Fruit fly (Drosophila melanogaster): Measurements from ENCODE around the gene CG43057.

CG43057 gene

DNA sequence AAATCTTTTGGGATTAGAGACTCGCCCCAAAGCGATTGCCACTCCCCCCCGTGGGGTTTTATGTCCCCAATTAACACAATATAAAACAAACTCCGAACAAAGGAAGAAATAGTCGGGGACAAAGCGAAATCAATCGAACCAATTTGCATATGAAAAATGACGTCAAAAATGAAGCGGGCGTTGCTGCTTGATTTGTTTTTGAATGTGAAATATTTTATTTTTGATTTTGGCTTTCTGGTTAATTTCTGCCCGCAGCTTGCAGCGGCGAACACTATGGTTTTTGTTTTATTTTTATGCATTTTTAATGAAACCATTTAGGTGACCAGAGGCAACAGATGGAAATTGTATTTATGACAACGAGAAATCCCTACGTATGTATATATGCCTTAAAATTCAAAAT lies 24.9 kb upstream of the CG43057 start (continued):
- TF ChIP-seq CG10274 (GFP tag; optimal IDR thresholded peaks at IDR 0.05) (no peak), hkb (optimal IDR thresholded peaks at IDR 0.05) (no peak), hkb (GFP tag; IDR thresholded peaks at IDR 0.05) (no peak), Stat92E (GFP tag; optimal IDR thresholded peaks at IDR 0.05) (no peak), Bgb (GFP tag; IDR thresholded peaks at IDR 0.05; ENCODE audit: partially characterized antibody) (no peak), crc (GFP tag; optimal IDR thresholded peaks at IDR 0.05) (no peak), Vsx1 (GFP tag; optimal IDR thresholded peaks at IDR 0.05) (peak; percentile 22), D19B (GFP tag; optimal IDR thresholded peaks at IDR 0.05) (no peak), so (GFP tag; IDR thresholded peaks at IDR 0.05) (no peak), gcm (GFP tag; optimal IDR thresholded peaks at IDR 0.05) (no peak), CG6654 (GFP tag; optimal IDR thresholded peaks at IDR 0.05) (no peak), Awh (GFP tag; IDR thresholded peaks at IDR 0.05) (peak; percentile 76), eve (GFP tag; optimal IDR thresholded peaks at IDR 0.05) (no peak), sug (tag; optimal IDR thresholded peaks at IDR 0.05) (no peak), Tbp (GFP tag; optimal IDR thresholded peaks at IDR 0.05) (no peak), vvl (GFP tag; IDR thresholded peaks at IDR 0.05) (peak; percentile 62; the same call in 1 of the 2 replicates), Sox100B (GFP tag; optimal IDR thresholded peaks at IDR 0.05) (no peak), Hr78 (GFP tag; optimal IDR thresholded peaks at IDR 0.05) (no peak), MESR4 (GFP tag; optimal IDR thresholded peaks at IDR 0.05) (no peak), twi (tag; optimal IDR thresholded peaks at IDR 0.05) (no peak), CG3995 (GFP tag; optimal IDR thresholded peaks at IDR 0.05) (no peak)

DNA sequence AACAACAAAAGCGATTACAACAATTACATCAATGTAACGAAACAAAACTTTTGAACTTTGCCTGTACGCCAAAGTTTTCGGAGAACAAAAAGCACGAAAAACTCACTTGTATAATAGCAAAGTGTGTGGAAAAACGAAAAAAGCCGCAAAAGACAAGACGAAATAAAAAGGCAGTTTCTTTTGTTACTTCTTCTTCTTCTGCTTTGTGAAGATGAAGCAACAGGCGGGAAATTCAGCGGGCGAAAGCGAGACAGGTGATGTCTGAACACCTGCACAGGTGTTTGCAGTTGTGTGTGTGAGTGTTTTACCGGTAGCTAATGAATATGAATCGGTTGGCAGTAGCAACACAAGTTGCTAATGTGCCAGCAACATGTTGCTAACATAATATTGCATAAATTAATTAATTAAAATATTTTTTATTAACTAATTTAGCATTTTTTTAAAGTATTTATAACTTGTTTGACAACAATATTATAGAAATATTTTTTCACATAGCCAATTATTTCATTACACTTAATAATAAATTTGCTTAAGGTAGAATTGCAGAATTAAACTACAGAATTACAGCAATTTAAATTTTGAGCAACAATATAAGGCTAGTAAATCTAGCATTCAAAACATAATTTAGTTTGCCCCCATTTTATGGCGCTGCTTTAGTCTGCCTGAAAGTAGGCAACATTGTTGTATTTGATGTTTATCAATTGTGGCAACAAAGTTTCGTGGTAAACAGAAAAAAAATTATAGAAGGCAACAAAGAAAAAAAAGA lies 23.1 kb upstream of the CG43057 start:
- no peak for TF ChIP-seq sisA (GFP tag; IDR thresholded peaks at IDR 0.05)
- peak; percentile 99 for TF ChIP-seq CG11504 (tag; optimal IDR thresholded peaks at IDR 0.05)
- no peak for TF ChIP-seq Doc2 (GFP tag; IDR thresholded peaks at IDR 0.05)
- peak; percentile 24 for TF ChIP-seq psq (GFP tag; optimal IDR thresholded peaks at IDR 0.05)
- peak; percentile 6 for TF ChIP-seq D19A (tag; optimal IDR thresholded peaks at IDR 0.05)
- TF ChIP-seq kah (GFP tag; optimal IDR thresholded peaks at IDR 0.05): peak; percentile 12
- TF ChIP-seq abd-A (tag; optimal IDR thresholded peaks at IDR 0.05): peak; percentile 63
- TF ChIP-seq eve (GFP tag; optimal IDR thresholded peaks at IDR 0.05): peak in 1 of 2 experiments; percentile 66
- TF ChIP-seq esg (GFP tag; conservative IDR thresholded peaks at IDR 0.05): peak; percentile 29; the same call in 1 of the 2 replicates
- TF ChIP-seq chinmo (GFP tag; IDR thresholded peaks at IDR 0.05; ENCODE audit: partially characterized antibody): peak; percentile 82
- TF ChIP-seq YL-1 (GFP tag; optimal IDR thresholded peaks at IDR 0.05): no peak
- peak; percentile 63 for TF ChIP-seq CG10321 (GFP tag; IDR thresholded peaks at IDR 0.05)
- peak; percentile 92 for TF ChIP-seq ac (GFP tag; optimal IDR thresholded peaks at IDR 0.05)
- peak; percentile 3 for TF ChIP-seq CG8924 (tag; optimal IDR thresholded peaks at IDR 0.05)
- no peak for TF ChIP-seq ftz-f1 (GFP tag; optimal IDR thresholded peaks at IDR 0.05)
- no peak for TF ChIP-seq BEAF-32 (GFP tag; optimal IDR thresholded peaks at IDR 0.05)
- TF ChIP-seq cg (GFP tag; optimal IDR thresholded peaks at IDR 0.05): peak; percentile 84
- no peak for TF ChIP-seq Tbp (GFP tag; optimal IDR thresholded peaks at IDR 0.05)
- peak; percentile 80; the same call in 1 of the 2 replicates for TF ChIP-seq vvl (GFP tag; IDR thresholded peaks at IDR 0.05)
- 0 out of 2 replicates have a peak, but pooled peaks have one; percentile 36 for TF ChIP-seq Awh (GFP tag; IDR thresholded peaks at IDR 0.05)
- TF ChIP-seq nom (GFP tag; optimal IDR thresholded peaks at IDR 0.05): peak; percentile 6
- peak; percentile 26 for TF ChIP-seq CG12769 (tag; optimal IDR thresholded peaks at IDR 0.05)
- TF ChIP-seq scrt (GFP tag; optimal IDR thresholded peaks at IDR 0.05): peak; percentile 79
- TF ChIP-seq CG17385 (GFP tag; optimal IDR thresholded peaks at IDR 0.05): peak; percentile 93
- peak; percentile 7; the same call in 1 of the 3 replicates for TF ChIP-seq CG2199 (GFP tag; IDR thresholded peaks at IDR 0.05)
- no peak for TF ChIP-seq gem (tag; optimal IDR thresholded peaks at IDR 0.05)
- no peak for TF ChIP-seq CG17802 (tag; optimal IDR thresholded peaks at IDR 0.05)
- TF ChIP-seq zen (tag; optimal IDR thresholded peaks at IDR 0.05): peak; percentile 21
- peak in 1 of 2 experiments; percentile 75 for TF ChIP-seq Pdp1 (GFP tag; optimal IDR thresholded peaks at IDR 0.05)
- TF ChIP-seq Vsx1 (GFP tag; optimal IDR thresholded peaks at IDR 0.05): peak; percentile 18
- TF ChIP-seq Gsc (GFP tag; IDR thresholded peaks at IDR 0.05): no peak

All from whole organism, embryonic.